Worm (Caenorhabditis elegans) whole organism, L4 larva: ENCODE measurements around the gene sphr-1.
A peak's percentile ranks its signal among the peaks of the same experiment; 100 is the strongest.

Source experiments
- F10B5.3 ChIP-seq: sonication (generic microtip); optimal IDR thresholded peaks from 2 replicates; lab custom pipeline; 2016; ENCODE audit warnings: mild to moderate bottlenecking, missing genetic modification characterization, missing compliant biosample characterization
- F44E2.7 ChIP-seq: fragments of 200-800 bp; sonication (Bioruptor generic); IDR thresholded peaks from 2 replicates; pipeline ENCODE4 v2.1.2; 2022; ENCODE audit warnings: missing genetic modification characterization, missing compliant biosample characterization
- R02D3.7 ChIP-seq: fragments of 150-350 bp; sonication (generic microtip); optimal IDR thresholded peaks from 3 replicates; lab custom pipeline; 2014; ENCODE audit warnings: missing biosample characterization, missing genetic modification characterization
- Y5F2A.4 ChIP-seq: fragments of 200-800 bp; sonication (Bioruptor generic); optimal IDR thresholded peaks from 2 replicates; lab custom pipeline; 2018; ENCODE audit warnings: mild to moderate bottlenecking, missing genetic modification characterization, missing compliant biosample characterization
- aha-1 ChIP-seq: fragments of 150-350 bp; peaks from one replicate; lab custom pipeline; 2014; ENCODE audit warnings: missing biosample characterization, missing genetic modification characterization
- ama-1 ChIP-seq: fragments of 150-350 bp; optimal IDR thresholded peaks from 2 replicates; lab custom pipeline; 2014; ENCODE audit warnings: inconsistent platforms, mixed read lengths
- ceh-28 ChIP-seq: fragments of 150-350 bp; optimal IDR thresholded peaks from 2 replicates; lab custom pipeline; 2014; ENCODE audit warnings: missing biosample characterization, missing genetic modification reagents, missing genetic modification characterization
- ceh-32 ChIP-seq: sonication (generic microtip); optimal IDR thresholded peaks from 2 replicates; lab custom pipeline; 2016; ENCODE audit warnings: mild to moderate bottlenecking, missing genetic modification characterization, missing compliant biosample characterization; ENCODE audit not compliant: poor library complexity
- ceh-62 ChIP-seq: sonication (generic microtip); optimal IDR thresholded peaks from 2 replicates; lab custom pipeline; 2017; ENCODE audit warnings: missing biosample characterization, missing genetic modification characterization
- ceh-82 ChIP-seq: sonication (generic microtip); optimal IDR thresholded peaks from 2 replicates; lab custom pipeline; 2017; ENCODE audit warnings: missing biosample characterization, missing genetic modification characterization
- dmd-6 ChIP-seq: fragments of 200-800 bp; sonication (Bioruptor generic); IDR thresholded peaks from 2 replicates; pipeline ENCODE4 v1.3.6; 2022; ENCODE audit warnings: missing genetic modification reagents, missing genetic modification characterization, missing compliant biosample characterization
- dmd-9 ChIP-seq: fragments of 200-800 bp; sonication (Bioruptor generic); IDR thresholded peaks from 2 replicates; pipeline ENCODE4 v1.3.6; 2022; ENCODE audit warnings: missing genetic modification reagents, missing genetic modification characterization, missing compliant biosample characterization
- dpl-1 ChIP-seq: fragments of 150-350 bp; optimal IDR thresholded peaks from 2 replicates; lab custom pipeline; 2014; ENCODE audit warnings: missing biosample characterization, missing genetic modification reagents, missing genetic modification characterization
- duxl-1 ChIP-seq: sonication (generic microtip); optimal IDR thresholded peaks from 2 replicates; lab custom pipeline; 2016; ENCODE audit warnings: mild to moderate bottlenecking, missing genetic modification characterization, moderate library complexity, missing compliant biosample characterization; ENCODE audit not compliant: poor library complexity
- lin-13 ChIP-seq: fragments of 150-350 bp; optimal IDR thresholded peaks from 2 replicates; lab custom pipeline; 2014; ENCODE audit warnings: missing biosample characterization, missing genetic modification reagents, missing genetic modification characterization
- lin-38 ChIP-seq: fragments of 200-800 bp; sonication (Bioruptor generic); IDR thresholded peaks from 2 replicates; pipeline ENCODE4 v1.3.6; 2022; ENCODE audit warnings: missing genetic modification reagents, missing genetic modification characterization, missing compliant biosample characterization
- lir-3 ChIP-seq: sonication (generic microtip); optimal IDR thresholded peaks from 2 replicates; lab custom pipeline; 2016; ENCODE audit warnings: mild to moderate bottlenecking, missing genetic modification characterization, missing compliant biosample characterization
- madf-9 ChIP-seq: fragments of 200-800 bp; sonication (Bioruptor generic); conservative IDR thresholded peaks from 2 replicates; pipeline ENCODE4 v1.3.6; 2022; ENCODE audit warnings: missing genetic modification reagents, missing genetic modification characterization, missing compliant biosample characterization
- mdl-1 ChIP-seq, 2 experiments: fragments of 150-350 bp in 1 of 2; sonication (generic microtip) in 1 of 2; optimal IDR thresholded peaks; 2 replicates each; lab custom pipeline; 2014 to 2017; ENCODE audit warnings: missing biosample characterization in 2 of 2, missing genetic modification characterization in 2 of 2
- mxl-3 ChIP-seq: fragments of 200-800 bp; sonication (Bioruptor generic); optimal IDR thresholded peaks from 2 replicates; lab custom pipeline; 2018; ENCODE audit warnings: mild to moderate bottlenecking, missing genetic modification characterization, missing compliant biosample characterization
- nhr-10 ChIP-seq: fragments of 150-350 bp; optimal IDR thresholded peaks from 2 replicates; lab custom pipeline; 2014; ENCODE audit warnings: missing biosample characterization, missing genetic modification characterization
- nhr-11 ChIP-seq: fragments of 150-350 bp; optimal IDR thresholded peaks from 2 replicates; lab custom pipeline; 2014; ENCODE audit warnings: missing biosample characterization, missing genetic modification characterization
- nhr-237 ChIP-seq: sonication (generic microtip); optimal IDR thresholded peaks from 2 replicates; lab custom pipeline; 2017; ENCODE audit warnings: missing biosample characterization, missing genetic modification characterization
- nhr-25 ChIP-seq: sonication (generic microtip); optimal IDR thresholded peaks from 2 replicates; lab custom pipeline; 2017; ENCODE audit warnings: missing genetic modification characterization, mild to moderate bottlenecking, missing compliant biosample characterization, antibody characterized with exemption, moderate library complexity, borderline replicate concordance; ENCODE audit not compliant: insufficient read depth
- nhr-42 ChIP-seq: fragments of 200-800 bp; sonication (Bioruptor generic); IDR thresholded peaks from 2 replicates; pipeline ENCODE4 v1.3.6; 2022; ENCODE audit warnings: missing genetic modification characterization, missing compliant biosample characterization
- nhr-48 ChIP-seq: sonication (generic microtip); optimal IDR thresholded peaks from 2 replicates; lab custom pipeline; 2016; ENCODE audit warnings: mild to moderate bottlenecking, missing genetic modification characterization, missing compliant biosample characterization
- nhr-6 ChIP-seq: fragments of 150-350 bp; optimal IDR thresholded peaks from 2 replicates; lab custom pipeline; 2014; ENCODE audit warnings: missing biosample characterization, missing genetic modification characterization
- nhr-77 ChIP-seq: fragments of 150-350 bp; optimal IDR thresholded peaks from 2 replicates; lab custom pipeline; 2014; ENCODE audit warnings: missing biosample characterization, missing genetic modification characterization
- pha-4 ChIP-seq, 2 experiments: fragments of 150-350 bp in 1 of 2; fragments of 200-800 bp in 1 of 2; sonication (Bioruptor generic) in 1 of 2; IDR thresholded peaks in 1 of 2; optimal IDR thresholded peaks in 1 of 2; 2 replicates each; pipeline versions ENCODE4 v1.3.6 to Lab custom; 2014 to 2022; ENCODE audit warnings: missing genetic modification characterization in 2 of 2, missing genetic modification reagents in 2 of 2, missing biosample characterization in 1 of 2, missing compliant biosample characterization in 1 of 2
- rbr-2 ChIP-seq: sonication (generic microtip); optimal IDR thresholded peaks from 2 replicates; lab custom pipeline; 2016; ENCODE audit warnings: missing genotype, missing genetic modification characterization, missing compliant biosample characterization
- saeg-2 ChIP-seq: fragments of 200-800 bp; sonication (Bioruptor generic); IDR thresholded peaks from 2 replicates; pipeline ENCODE4 v1.3.6; 2022; ENCODE audit warnings: missing genetic modification reagents, missing genetic modification characterization, missing compliant biosample characterization
- tag-97 ChIP-seq: fragments of 200-800 bp; sonication (Bioruptor generic); IDR thresholded peaks from 2 replicates; pipeline ENCODE4 v1.3.6; 2022; ENCODE audit warnings: missing genetic modification characterization, missing compliant biosample characterization
- unc-130 ChIP-seq: sonication (generic microtip); optimal IDR thresholded peaks from 2 replicates; lab custom pipeline; 2016; ENCODE audit warnings: missing genetic modification reagents, missing genetic modification characterization, missing compliant biosample characterization
- zip-11 ChIP-seq: fragments of 200-800 bp; sonication (Bioruptor generic); IDR thresholded peaks from 2 replicates; pipeline ENCODE4 v1.3.6; 2022; ENCODE audit warnings: missing genetic modification characterization, missing compliant biosample characterization
- zip-2 ChIP-seq: fragments of 150-350 bp; optimal IDR thresholded peaks from 2 replicates; lab custom pipeline; 2014; ENCODE audit warnings: missing biosample characterization, missing genetic modification characterization
- ztf-11 ChIP-seq: fragments of 150-350 bp; optimal IDR thresholded peaks from 2 replicates; lab custom pipeline; 2014; ENCODE audit warnings: missing biosample characterization, missing genetic modification characterization
- ztf-7 ChIP-seq: fragments of 150-350 bp; optimal IDR thresholded peaks from 2 replicates; lab custom pipeline; 2014; ENCODE audit warnings: missing biosample characterization, missing genetic modification characterization

Gene sphr-1

DNA sequence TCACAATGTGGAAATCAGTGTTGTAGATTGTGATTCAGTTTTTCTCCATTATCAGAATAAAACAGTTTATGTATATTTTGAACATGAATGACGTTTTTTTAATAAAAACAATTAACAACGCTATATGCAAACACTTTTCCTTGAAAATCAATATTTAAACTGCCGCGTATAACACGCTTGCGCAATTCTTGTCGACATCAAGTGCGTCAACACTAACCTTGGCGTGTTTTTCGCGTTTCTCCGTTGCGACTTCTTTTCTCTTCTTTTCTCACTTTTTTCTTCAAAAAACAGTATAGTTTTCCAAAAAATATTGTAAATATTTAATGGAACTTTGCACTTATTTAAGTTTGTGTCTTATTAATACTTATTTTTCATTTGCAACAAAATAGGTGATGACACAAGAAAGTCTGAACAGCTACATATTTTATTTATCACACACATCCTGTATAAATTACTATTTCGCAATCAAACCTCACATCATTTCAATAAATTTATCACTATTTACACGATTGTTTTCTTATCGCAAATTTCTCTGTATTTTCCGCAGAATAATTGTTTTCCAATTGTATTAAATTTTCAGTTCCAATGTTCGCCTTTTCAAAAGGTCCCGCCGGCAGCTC, 16.1 kb upstream of the sphr-1 start, which contains the start of gene spas-1 (continued):
- TF ChIP-seq nhr-25 (tag; lab: Kevin White, UChicago) (peak; percentile 52), nhr-77 (peak; percentile 92), nhr-48 (tag; lab: Kevin White, UChicago) (peak; percentile 74), Y5F2A.4 (GFP tag; lab: Kevin White, UChicago) (no peak), dmd-6 (GFP tag; lab: Robert Waterston, UW) (peak; percentile 57), nhr-10 (tag; lab: Kevin White, UChicago) (no peak), mxl-3 (peak; percentile 50), rbr-2 (tag; lab: Kevin White, UChicago) (peak; percentile 86), ceh-82 (tag; lab: Kevin White, UChicago) (no peak), nhr-6 (tag; lab: Kevin White, UChicago) (peak; percentile 83), nhr-42 (GFP tag; lab: Robert Waterston, UW) (no peak), madf-9 (no peak), tag-97 (GFP tag; lab: Robert Waterston, UW) (no peak), ztf-7 (tag; lab: Kevin White, UChicago) (peak; percentile 47), nhr-11 (peak; percentile 74), pha-4 (GFP tag; IDR thresholded peaks at IDR 0.05; lab: Robert Waterston, UW) (no peak), pha-4 (tag; optimal IDR thresholded peaks at IDR 0.05; lab: Kevin White, UChicago) (peak; percentile 54), ama-1 (lab: Kevin White, UChicago) (no peak), F44E2.7 (GFP tag; lab: Robert Waterston, UW) (no peak), ztf-11 (no peak), dpl-1 (GFP tag; lab: Kevin White, UChicago) (peak; percentile 97), zip-11 (no peak), duxl-1 (tag; lab: Kevin White, UChicago) (peak; percentile 68), F10B5.3 (tag; lab: Kevin White, UChicago) (no peak), mdl-1 (tag; optimal IDR thresholded peaks at IDR 0.05; lab: Kevin White, UChicago) (peak in 1 of 2 experiments; percentile 35), lin-38 (GFP tag; lab: Robert Waterston, UW) (no peak)

DNA sequence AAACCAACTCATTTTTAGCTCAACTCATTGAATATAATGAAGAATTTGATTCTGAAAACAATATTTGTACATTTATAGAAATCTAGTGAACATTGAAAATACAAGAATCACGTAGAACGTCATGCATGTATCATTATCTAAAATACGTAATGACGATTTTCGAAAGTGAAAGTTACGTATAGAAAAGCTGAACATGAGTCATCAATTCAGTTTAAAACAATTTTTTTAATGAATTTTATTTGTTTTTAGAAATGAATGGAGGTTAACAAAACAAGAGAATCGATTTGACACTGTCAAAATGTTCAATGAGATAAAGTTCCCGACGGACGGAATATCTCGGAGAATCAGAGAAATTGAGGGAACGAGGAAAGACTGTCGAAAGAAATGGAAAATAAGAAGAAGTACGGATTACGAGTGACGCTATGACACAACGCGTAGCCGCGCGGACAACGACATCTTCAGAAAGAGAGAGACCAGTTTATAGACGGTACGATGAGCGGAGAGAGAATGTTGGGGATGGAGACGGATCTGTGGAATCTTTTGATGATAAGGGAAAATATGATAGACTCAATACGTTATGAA, 9.7 kb upstream of the sphr-1 start, which contains the start of gene ptr-1:
Gene ptr-1 (minus strand): TSS at position 51 of the 582 bp plus-strand sequence.
- TF ChIP-seq lin-13 (no peak), unc-130 (GFP tag; lab: Kevin White, UChicago) (no peak), ztf-7 (tag; lab: Kevin White, UChicago) (no peak), dmd-9 (GFP tag; lab: Robert Waterston, UW) (no peak), dmd-6 (GFP tag; lab: Robert Waterston, UW) (no peak), zip-2 (tag; lab: Kevin White, UChicago) (no peak), ceh-28 (tag; lab: Kevin White, UChicago) (no peak), zip-11 (no peak), nhr-237 (no peak)

DNA sequence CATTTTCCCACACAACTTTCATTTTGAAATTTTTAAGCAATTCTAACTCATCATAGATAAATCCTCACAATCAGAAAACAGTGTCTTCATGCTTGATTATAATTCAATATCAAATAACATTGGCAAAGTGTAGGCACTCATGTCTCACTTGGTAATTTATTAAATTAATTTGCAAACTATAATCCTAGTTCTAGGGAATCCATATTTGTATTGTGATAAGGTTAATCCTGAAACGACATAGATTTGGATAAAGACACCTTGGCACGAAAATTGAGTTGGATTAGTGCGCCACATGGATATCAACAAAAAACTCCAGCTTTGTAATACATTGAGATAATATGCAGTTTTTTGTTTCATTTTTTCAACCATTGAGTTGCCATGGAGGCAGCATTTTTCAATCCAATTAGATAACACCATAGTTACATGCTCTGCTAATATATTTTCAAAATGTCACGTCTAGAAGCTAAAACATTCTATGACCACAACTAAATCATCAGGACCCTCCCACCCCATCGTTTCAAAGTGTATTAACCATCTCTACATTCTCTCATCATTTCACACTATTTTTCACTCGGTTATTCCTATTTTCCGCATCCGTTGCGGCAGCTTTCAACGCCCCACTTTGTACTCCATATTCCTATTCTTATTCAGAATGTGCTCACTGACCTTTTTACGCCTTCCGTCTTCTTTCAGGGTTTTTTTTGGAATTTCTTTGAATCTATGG, 7.5 kb upstream of the sphr-1 start:
- TF ChIP-seq lir-3 (tag; lab: Kevin White, UChicago) (no peak), dpl-1 (GFP tag; lab: Kevin White, UChicago) (no peak), ceh-62 (tag; lab: Kevin White, UChicago) (no peak), ceh-32 (tag; lab: Kevin White, UChicago) (no peak), saeg-2 (GFP tag; lab: Robert Waterston, UW) (no peak), R02D3.7 (tag; lab: Kevin White, UChicago) (no peak), aha-1 (peak; percentile 8)
